Worm (Caenorhabditis elegans) whole organism, L4/young adult: ENCODE data around the gene mans-2.

ENCODE experiments used
- W03F9.2 ChIP-seq: fragments of 150-350 bp; optimal IDR thresholded peaks from 2 replicates; lab custom pipeline; 2014; ENCODE audit warnings: missing biosample characterization, missing genetic modification characterization
- dao-5 ChIP-seq: sonication (generic microtip); optimal IDR thresholded peaks from 2 replicates; lab custom pipeline; 2016; ENCODE audit warnings: missing genotype, missing genetic modification characterization, moderate library complexity, missing compliant biosample characterization
- him-1 ChIP-seq: sonication (generic microtip); optimal IDR thresholded peaks from 2 replicates; lab custom pipeline; 2016; ENCODE audit warnings: missing genotype, missing genetic modification reagents, missing genetic modification characterization, missing compliant biosample characterization

Gene mans-2

DNA sequence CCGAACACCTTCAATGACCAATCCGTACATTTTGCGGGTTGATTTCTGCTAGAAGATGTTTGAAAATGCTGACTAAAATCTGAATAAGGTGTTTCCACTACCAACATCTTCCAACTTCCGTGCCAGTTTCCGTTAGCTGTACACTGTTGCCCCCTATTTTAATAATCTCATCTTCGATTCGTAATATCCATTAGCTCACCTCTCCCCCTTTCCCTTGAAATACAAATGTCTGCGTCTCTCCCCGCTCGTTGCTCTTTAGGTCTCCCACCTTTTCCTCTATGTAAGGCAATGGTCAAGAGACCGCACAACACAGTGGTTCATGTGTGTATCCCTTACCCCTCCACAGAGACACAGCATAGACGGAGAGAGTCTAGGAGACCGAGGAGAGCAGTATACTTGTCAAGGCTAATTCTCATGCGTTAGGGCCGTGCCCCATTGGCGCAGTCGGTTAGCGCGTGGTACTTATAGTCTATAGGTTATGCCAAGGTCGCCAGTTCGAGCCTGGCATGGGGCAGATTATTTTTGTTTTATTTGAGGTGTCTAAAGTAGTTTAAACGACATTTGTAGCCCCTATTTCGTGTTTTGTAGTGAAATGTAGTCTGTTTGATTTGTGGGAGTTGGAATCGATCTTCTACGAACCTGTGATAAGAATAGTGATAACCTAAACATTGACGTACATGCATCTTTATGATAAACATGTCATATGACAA, 16.6 kb upstream of the mans-2 start, which contains the start of gene gcy-33:
gcy-33 (minus strand) TSS at position 51 of the 710 bp plus-strand sequence.
- TF ChIP-seq him-1: peak; percentile 48
- peak; percentile 62 for TF ChIP-seq W03F9.2 (tag; lab: Kevin White, UChicago)
- peak; percentile 94 for TF ChIP-seq dao-5 (tag; lab: Kevin White, UChicago)

DNA sequence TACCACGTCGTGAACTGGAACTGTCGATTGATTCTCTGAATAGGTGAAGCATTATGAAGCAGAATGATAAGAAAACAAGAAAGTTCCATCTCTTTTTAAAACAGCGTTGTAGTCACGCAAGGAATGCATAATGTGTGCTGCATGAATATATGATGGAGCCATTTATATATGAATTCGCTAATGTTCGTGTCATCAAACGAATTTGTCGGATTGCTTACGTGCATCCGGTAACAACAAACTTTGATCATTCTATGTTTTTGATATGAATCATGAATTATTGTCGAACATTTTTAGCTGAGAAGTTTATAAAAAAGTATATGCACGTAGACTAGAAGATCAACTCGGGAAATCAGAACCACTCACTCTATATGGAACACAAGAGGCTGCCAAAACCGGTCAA, 12.1 kb upstream of the mans-2 start:
- no peak for TF ChIP-seq him-1
- TF ChIP-seq W03F9.2 (tag; lab: Kevin White, UChicago): no peak
- no peak for TF ChIP-seq dao-5 (tag; lab: Kevin White, UChicago)

DNA sequence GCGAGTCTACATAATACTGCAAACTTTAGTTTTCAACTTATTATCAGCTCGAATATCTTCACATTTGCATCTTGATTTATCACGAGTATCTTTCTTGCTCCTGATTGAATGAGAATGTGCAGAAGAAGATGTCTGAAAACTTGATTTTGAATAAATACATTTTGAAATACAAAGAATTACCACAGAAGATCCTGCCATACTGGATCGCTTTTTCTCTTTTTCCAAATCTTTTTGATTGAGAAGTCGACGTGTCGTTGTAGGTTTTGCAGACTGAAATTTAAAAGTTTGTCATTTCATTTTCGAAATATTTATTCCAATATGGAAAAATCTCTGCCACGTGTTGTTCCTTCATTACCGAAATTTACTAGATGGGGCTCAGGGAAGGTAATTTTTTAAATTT, 10.6 kb upstream of the mans-2 start, which contains the start of gene C52E4.12:
C52E4.12 (plus strand) TSS at position 301 of the 400 bp plus-strand sequence.
- TF ChIP-seq him-1: no peak
- no peak for TF ChIP-seq W03F9.2 (tag; lab: Kevin White, UChicago)
- TF ChIP-seq dao-5 (tag; lab: Kevin White, UChicago): no peak

DNA sequence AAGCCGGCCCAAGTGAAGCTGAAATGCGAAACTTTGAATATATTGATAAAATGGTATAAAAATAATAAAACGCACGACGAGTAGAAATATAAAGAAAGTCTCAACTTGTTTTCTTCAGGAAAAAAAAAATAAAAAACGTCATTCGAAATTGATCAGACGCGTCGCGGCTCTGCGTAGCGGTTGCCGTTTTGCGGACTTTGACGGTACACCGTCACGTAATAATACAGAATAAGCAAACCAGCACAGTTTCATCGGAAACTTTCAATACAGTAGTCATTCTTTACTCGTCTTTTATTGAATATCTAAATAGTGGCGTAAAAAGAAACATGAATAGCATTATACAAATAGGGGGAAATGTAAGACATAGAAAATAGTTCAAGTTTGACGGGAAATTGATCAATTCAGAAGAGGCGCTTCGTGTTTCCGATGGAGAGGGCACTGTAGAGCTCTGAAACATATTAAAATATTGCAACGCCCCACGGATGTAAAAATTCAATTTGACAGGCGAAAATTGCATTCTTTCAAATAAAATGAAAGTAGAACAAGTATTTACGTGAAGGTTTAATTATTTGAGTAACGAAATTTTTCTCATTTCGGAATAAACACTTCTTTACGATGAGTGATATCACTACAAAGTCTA, 8.5 kb upstream of the mans-2 start, which contains the start of the genes cyl-1 and C52E4.7:
cyl-1 (minus strand) TSS at position 18 of the 640 bp plus-strand sequence.
C52E4.7 (plus strand) TSS at position 590 of the 640 bp plus-strand sequence.
- TF ChIP-seq him-1 (no peak), W03F9.2 (tag; lab: Kevin White, UChicago) (peak; percentile 51), dao-5 (tag; lab: Kevin White, UChicago) (no peak)

DNA sequence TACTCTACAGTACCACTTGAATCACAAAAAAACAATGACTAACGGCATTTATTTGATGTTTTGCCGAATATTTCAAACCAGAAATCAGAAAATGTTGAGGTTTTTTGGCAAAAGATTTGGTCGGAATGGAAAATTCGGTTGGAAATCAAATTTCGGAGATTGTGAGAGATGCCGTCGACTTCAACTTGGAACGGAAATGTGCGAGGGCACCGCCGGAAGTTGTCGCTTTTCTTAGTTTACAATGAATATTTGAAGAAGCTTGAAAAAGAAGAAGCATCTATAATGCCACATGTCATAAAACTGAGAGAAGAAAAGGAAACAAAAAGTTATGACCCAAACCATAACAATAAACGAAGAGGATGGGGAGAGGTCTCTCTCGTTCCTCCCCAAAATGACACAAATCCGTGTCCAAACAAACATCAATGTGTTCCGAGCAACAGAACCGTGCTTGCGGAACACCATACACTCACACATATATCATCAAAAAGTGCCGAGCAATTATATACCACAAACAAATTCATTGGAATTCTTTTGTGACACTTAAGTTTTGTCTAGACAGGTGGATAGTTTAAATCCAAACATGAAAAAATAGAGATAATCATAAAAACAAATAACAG, 5.3 kb upstream of the mans-2 start:
- TF ChIP-seq him-1: no peak
- no peak for TF ChIP-seq dao-5 (tag; lab: Kevin White, UChicago)
- TF ChIP-seq W03F9.2 (tag; lab: Kevin White, UChicago): no peak

DNA sequence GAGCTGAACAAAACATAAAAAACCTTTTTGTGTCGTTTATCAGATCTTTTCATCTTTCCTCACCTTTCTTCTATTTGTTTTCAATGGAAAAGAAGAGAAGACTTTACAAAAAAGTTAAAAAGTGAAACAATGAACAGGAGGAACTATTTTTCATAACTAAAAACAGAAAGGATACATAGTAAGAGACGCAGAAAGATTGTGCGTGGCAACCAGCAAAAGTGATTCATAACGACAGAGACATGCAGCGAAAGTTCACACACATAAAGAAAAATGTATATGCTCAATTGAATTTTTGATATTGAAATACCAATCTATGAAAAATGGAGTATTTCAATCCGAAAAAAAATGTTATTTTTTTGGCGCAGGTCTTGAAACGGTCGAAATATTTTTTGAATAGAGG, 4.6 kb upstream of the mans-2 start:
- TF ChIP-seq dao-5 (tag; lab: Kevin White, UChicago) (no peak), W03F9.2 (tag; lab: Kevin White, UChicago) (no peak), him-1 (no peak)

DNA sequence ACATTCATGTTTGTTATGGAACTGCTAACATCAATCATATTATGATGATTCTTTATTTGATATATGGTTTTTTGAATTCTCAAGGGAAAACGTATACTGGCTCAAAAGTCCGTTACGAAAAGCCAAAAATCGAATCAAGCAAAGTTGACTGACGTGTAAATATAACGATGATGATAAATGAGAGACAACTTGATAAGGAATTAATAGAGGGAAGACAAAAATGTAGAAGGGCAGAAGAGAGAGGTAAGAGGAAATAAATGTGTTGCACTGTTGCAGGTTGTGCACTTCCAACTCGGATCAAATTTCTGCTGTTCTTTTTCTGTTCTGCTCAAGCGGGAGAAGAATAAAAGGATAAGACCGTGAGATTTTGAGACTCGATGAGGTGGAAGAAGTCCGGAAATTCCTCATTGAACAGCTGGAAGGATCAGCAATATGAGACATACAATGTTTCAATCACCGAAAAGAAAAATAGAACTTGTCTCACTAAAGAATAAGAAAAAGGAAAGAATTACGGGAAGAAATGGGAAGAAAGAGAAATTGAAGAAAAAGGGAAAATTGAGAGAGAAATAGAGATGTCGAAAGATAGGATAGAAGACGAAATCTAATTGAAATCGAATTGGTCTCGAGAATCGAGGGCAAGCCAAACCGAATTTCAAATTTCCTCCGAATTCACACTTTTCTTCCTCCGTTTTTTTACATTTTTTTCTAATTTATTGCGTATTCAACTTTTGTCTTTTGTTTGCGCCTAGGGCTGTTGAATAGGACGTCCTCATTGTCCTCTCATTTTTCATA, 990 bp upstream of the mans-2 start:
- TF ChIP-seq him-1 (no peak), dao-5 (tag; lab: Kevin White, UChicago) (no peak), W03F9.2 (tag; lab: Kevin White, UChicago) (no peak)

DNA sequence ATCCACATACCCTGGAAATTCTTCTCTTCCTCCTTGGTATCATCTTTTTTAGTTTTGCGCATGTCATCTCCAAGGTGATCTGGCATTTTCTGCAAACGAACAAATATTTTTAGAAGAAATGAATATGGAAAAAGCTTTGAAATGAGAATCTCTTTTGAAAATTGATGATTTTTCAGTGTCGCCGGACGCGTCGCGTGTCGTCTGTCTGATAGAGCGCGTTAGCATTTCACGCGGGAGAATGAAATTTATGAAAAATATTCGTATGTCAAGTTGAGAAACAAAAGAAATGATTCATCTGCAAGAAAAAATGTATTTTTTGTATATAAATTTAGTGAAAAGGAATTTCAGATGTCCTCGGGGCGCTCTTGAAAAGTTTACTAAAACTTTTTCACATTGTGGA, 3.0 kb downstream of the mans-2 start, which contains the start of gene rpt-1:
rpt-1 (minus strand) TSS at position 89 of the 400 bp plus-strand sequence.
- TF ChIP-seq dao-5 (tag; lab: Kevin White, UChicago): no peak
- peak; percentile 68 for TF ChIP-seq W03F9.2 (tag; lab: Kevin White, UChicago)

DNA sequence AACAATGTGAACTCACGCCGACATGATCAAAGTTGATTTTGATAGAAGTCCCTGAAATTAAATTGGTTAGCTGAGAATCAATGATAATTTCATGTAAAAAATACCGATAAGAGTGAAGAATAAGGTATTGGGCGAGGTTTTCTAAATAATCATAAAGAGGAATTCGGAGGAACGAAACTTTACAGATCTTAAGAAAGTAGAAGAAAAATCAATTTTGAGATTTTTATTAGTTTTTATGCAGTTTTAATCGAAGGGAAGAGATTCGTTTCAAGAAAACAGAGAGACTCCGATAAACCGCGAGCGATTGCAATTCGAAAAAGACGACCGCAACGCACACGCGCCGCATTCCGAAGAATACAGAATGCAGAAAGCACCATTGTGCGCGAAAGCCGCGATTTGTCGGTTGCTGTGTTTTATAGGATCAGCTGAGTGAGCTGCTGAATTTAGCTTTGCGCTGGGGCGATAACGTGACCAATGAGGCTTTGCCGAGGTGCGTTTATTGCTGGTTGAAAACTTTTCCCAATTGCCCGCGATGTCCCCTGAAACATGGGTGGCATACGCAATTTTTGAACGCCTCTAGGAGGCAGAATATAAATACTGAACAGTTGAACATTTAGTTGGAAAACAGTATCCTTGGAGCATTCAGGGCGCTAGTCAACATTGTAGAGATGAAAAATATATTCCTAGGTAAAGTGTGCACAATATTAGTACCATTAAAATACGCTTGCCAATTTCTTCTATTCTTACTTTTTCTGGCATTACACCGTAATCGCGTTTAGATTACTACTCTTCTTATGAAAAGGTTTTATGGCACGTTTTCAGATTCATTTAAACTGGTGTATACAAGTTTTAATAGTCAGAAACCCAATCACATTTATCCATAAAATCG, 5.4 kb downstream of the mans-2 start, which contains the start of gene snr-4:
snr-4 (minus strand) TSS at position 51 of the 889 bp plus-strand sequence.
- peak; percentile 78 for TF ChIP-seq dao-5 (tag; lab: Kevin White, UChicago)
- peak; percentile 91 for TF ChIP-seq him-1
- peak; percentile 57 for TF ChIP-seq W03F9.2 (tag; lab: Kevin White, UChicago)

DNA sequence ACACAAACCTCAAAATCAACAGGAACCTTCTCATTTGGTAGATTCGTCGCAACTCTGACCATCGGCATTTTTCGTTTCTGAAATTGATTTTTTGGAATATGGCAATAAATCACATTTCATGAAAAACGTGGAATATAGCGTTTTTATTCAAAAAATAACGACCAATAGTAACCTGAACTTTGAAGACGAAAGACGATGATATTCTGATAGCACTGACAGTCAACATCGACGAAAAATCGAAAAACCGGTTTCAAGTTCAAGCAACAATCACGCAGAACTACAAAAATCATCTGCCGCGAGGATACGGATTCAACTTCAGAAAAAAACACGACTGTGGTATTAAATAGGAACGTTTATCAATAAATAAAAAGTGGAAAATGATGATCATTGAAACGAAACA, 7.1 kb downstream of the mans-2 start, which contains the start of gene mif-2:
mif-2 (minus strand) TSS at position 281 of the 400 bp plus-strand sequence.
- TF ChIP-seq dao-5 (tag; lab: Kevin White, UChicago) (no peak), W03F9.2 (tag; lab: Kevin White, UChicago) (no peak), him-1 (no peak)

DNA sequence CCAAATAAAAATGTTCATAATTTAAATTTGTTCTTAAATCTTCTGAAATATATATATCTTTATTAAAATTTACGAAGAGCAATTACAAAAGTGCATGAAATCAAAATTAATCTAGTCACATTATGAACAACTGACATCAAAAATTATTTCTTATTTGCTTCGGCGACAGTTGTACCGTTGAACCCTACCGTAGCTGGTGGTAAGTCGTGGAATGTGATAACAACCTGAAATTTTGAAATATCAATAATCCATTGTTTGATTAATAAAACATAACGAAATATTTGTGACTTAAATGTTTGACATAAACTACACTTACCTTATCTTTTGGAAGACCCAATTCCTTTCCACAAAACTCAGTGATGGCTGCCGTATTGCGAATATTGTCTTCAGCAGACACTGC, 8.6 kb downstream of the mans-2 start:
- no peak for TF ChIP-seq dao-5 (tag; lab: Kevin White, UChicago)
- no peak for TF ChIP-seq W03F9.2 (tag; lab: Kevin White, UChicago)
- TF ChIP-seq him-1: no peak

DNA sequence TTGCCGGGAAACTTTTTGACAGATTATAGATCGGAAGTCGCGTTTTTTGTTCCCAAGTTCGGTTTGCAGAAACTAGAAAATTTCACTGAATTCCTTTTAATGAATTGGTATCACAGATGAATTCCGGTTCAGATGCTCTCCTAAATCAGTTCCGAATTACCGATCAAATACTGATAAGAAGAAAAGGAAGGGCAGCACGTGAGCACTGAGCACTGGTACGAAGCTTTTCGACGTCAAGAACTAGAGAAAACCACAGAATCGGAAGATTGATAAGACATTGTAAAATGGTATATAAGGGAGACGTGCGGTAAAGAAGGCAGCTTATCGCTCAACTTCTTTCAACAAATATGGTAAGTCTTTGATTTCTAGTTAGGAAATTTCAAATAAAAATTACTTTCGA, 10.1 kb downstream of the mans-2 start, which contains the start of gene cpr-1:
cpr-1 (plus strand) TSS at position 319 of the 400 bp plus-strand sequence.
- TF ChIP-seq dao-5 (tag; lab: Kevin White, UChicago): no peak
- TF ChIP-seq W03F9.2 (tag; lab: Kevin White, UChicago): no peak
- TF ChIP-seq him-1: no peak
